Worm (Caenorhabditis elegans) whole organism, young adult: ENCODE measurements around the gene cdh-3.

Experiments used
- B0035.1 ChIP-seq: sonication (generic microtip); optimal IDR thresholded peaks from 2 replicates; lab custom pipeline; 2016; ENCODE audit warnings: missing genetic modification characterization, mild to moderate bottlenecking, missing compliant biosample characterization, missing genotype, missing genetic modification reagents
- B0261.1 ChIP-seq: sonication (generic microtip); optimal IDR thresholded peaks from 2 replicates; lab custom pipeline; 2016; ENCODE audit warnings: mild to moderate bottlenecking, missing genetic modification characterization, moderate library complexity, missing compliant biosample characterization
- F33H1.4 ChIP-seq: fragments of 200-800 bp; sonication (Bioruptor generic); IDR thresholded peaks from 2 replicates; pipeline ENCODE4 v1.3.6; 2022; ENCODE audit warnings: missing genetic modification reagents, missing genetic modification characterization, missing compliant biosample characterization
- F49E8.2 ChIP-seq: sonication (generic microtip); optimal IDR thresholded peaks from 3 replicates; lab custom pipeline; 2017; ENCODE audit warnings: missing genetic modification characterization, mild to moderate bottlenecking, missing compliant biosample characterization, antibody characterized with exemption, moderate library complexity; ENCODE audit not compliant: insufficient read depth
- K11D2.4 ChIP-seq: fragments of 200-800 bp; sonication (Bioruptor generic); IDR thresholded peaks from 2 replicates; pipeline ENCODE4 v1.3.6; 2022; ENCODE audit warnings: missing genetic modification reagents, missing genetic modification characterization, missing compliant biosample characterization
- ZK185.1 ChIP-seq: sonication (generic microtip); optimal IDR thresholded peaks from 2 replicates; lab custom pipeline; 2016; ENCODE audit warnings: mild to moderate bottlenecking, missing genetic modification characterization, missing compliant biosample characterization; ENCODE audit not compliant: poor library complexity, severe bottlenecking
- akir-1 ChIP-seq: fragments of 200-800 bp; sonication (Bioruptor generic); optimal IDR thresholded peaks from 2 replicates; lab custom pipeline; 2018; ENCODE audit warnings: mild to moderate bottlenecking, missing genetic modification characterization, moderate library complexity, missing compliant biosample characterization
- aptf-3 ChIP-seq: fragments of 200-800 bp; sonication (Bioruptor generic); IDR thresholded peaks from 2 replicates; pipeline ENCODE4 v1.3.6; 2022; ENCODE audit warnings: missing genetic modification characterization, missing compliant biosample characterization
- atf-7 ChIP-seq: sonication (generic microtip); optimal IDR thresholded peaks from 2 replicates; lab custom pipeline; 2017; ENCODE audit warnings: mild to moderate bottlenecking, missing genetic modification characterization, missing compliant biosample characterization
- attf-5 ChIP-seq: fragments of 200-800 bp; sonication (Bioruptor generic); optimal IDR thresholded peaks from 2 replicates; lab custom pipeline; 2018; ENCODE audit warnings: mild to moderate bottlenecking, missing genetic modification characterization, missing compliant biosample characterization
- bed-1 ChIP-seq: fragments of 200-800 bp; sonication (Bioruptor generic); IDR thresholded peaks from 2 replicates; pipeline ENCODE4 v1.3.6; 2022; ENCODE audit warnings: missing genetic modification reagents, missing genetic modification characterization, missing compliant biosample characterization
- bed-2 ChIP-seq: fragments of 200-800 bp; sonication (Bioruptor generic); IDR thresholded peaks from 2 replicates; pipeline ENCODE4 v1.3.6; 2022; ENCODE audit warnings: missing genetic modification reagents, missing genetic modification characterization, missing compliant biosample characterization
- cebp-2 ChIP-seq: fragments of 200-800 bp; sonication (Bioruptor generic); IDR thresholded peaks from 2 replicates; pipeline ENCODE4 v1.3.6; 2022; ENCODE audit warnings: missing genetic modification characterization, missing compliant biosample characterization
- ceh-27 ChIP-seq: fragments of 200-800 bp; sonication (Bioruptor generic); optimal IDR thresholded peaks from 2 replicates; lab custom pipeline; 2018; ENCODE audit warnings: mild to moderate bottlenecking, missing genetic modification characterization, moderate library complexity, missing compliant biosample characterization
- ceh-79 ChIP-seq: sonication (generic microtip); optimal IDR thresholded peaks from 2 replicates; lab custom pipeline; 2017; ENCODE audit warnings: mild to moderate bottlenecking, missing genetic modification characterization, missing compliant biosample characterization
- die-1 ChIP-seq: sonication (generic microtip); optimal IDR thresholded peaks from 2 replicates; lab custom pipeline; 2016; ENCODE audit warnings: missing genotype, mild to moderate bottlenecking, missing genetic modification characterization, missing compliant biosample characterization
- dox-1 ChIP-seq: fragments of 200-800 bp; sonication (Bioruptor generic); IDR thresholded peaks from 2 replicates; pipeline ENCODE4 v1.3.6; 2022; ENCODE audit warnings: missing genetic modification reagents, missing genetic modification characterization, missing compliant biosample characterization
- egl-18 ChIP-seq: fragments of 200-800 bp; sonication (Bioruptor generic); IDR thresholded peaks from 2 replicates; pipeline ENCODE4 v1.3.6; 2022; ENCODE audit warnings: missing genetic modification reagents, missing genetic modification characterization, missing compliant biosample characterization
- ekl-4 ChIP-seq: fragments of 200-800 bp; sonication (Bioruptor generic); IDR thresholded peaks from 2 replicates; pipeline ENCODE4 v1.3.6; 2022; ENCODE audit warnings: missing genetic modification reagents, missing genetic modification characterization, missing compliant biosample characterization
- him-1 ChIP-seq: sonication (generic microtip); optimal IDR thresholded peaks from 2 replicates; lab custom pipeline; 2016; ENCODE audit warnings: missing genotype, missing genetic modification reagents, missing genetic modification characterization, missing compliant biosample characterization
- hrde-1 ChIP-seq: sonication (generic microtip); optimal IDR thresholded peaks from 2 replicates; lab custom pipeline; 2016; ENCODE audit warnings: missing genetic modification characterization, mild to moderate bottlenecking, missing compliant biosample characterization, moderate library complexity, missing genotype, missing genetic modification reagents, borderline replicate concordance
- let-607 ChIP-seq, 2 experiments: fragments of 200-800 bp in 1 of 2; sonication (Bioruptor generic) in 1 of 2; sonication (generic microtip) in 1 of 2; optimal IDR thresholded peaks; 2 replicates each; lab custom pipeline; 2016 to 2018; ENCODE audit warnings: mild to moderate bottlenecking in 2 of 2, missing compliant biosample characterization in 2 of 2, missing genetic modification characterization in 2 of 2, moderate library complexity in 2 of 2, missing genotype in 1 of 2
- lir-1 ChIP-seq: fragments of 200-800 bp; sonication (Bioruptor generic); conservative IDR thresholded peaks from 2 replicates; pipeline ENCODE4 v1.3.6; 2022; ENCODE audit warnings: missing genetic modification reagents, missing genetic modification characterization, missing compliant biosample characterization
- madf-10 ChIP-seq: sonication (generic microtip); optimal IDR thresholded peaks from 2 replicates; lab custom pipeline; 2016; ENCODE audit warnings: mild to moderate bottlenecking, missing genetic modification characterization, missing compliant biosample characterization
- madf-3 ChIP-seq: fragments of 200-800 bp; sonication (Bioruptor generic); IDR thresholded peaks from 2 replicates; pipeline ENCODE4 v1.3.6; 2022; ENCODE audit warnings: missing genetic modification reagents, missing genetic modification characterization, missing compliant biosample characterization
- nfya-1 ChIP-seq: sonication (generic microtip); optimal IDR thresholded peaks from 2 replicates; lab custom pipeline; 2017; ENCODE audit warnings: antibody characterized with exemption, missing compliant biosample characterization, missing genetic modification characterization, borderline replicate concordance; ENCODE audit not compliant: insufficient read depth
- nhr-179 ChIP-seq: sonication (generic microtip); optimal IDR thresholded peaks from 2 replicates; lab custom pipeline; 2016; ENCODE audit warnings: mild to moderate bottlenecking, missing genetic modification characterization, missing compliant biosample characterization
- nhr-80 ChIP-seq: sonication (generic microtip); optimal IDR thresholded peaks from 2 replicates; lab custom pipeline; 2016; ENCODE audit warnings: missing genetic modification characterization, missing compliant biosample characterization
- rec-8 ChIP-seq, 2 experiments: sonication (generic microtip); optimal IDR thresholded peaks; 2 replicates each; lab custom pipeline; 2016; ENCODE audit warnings: mild to moderate bottlenecking in 2 of 2, missing genetic modification characterization in 2 of 2, missing genetic modification reagents in 2 of 2, missing genotype in 2 of 2, missing biosample characterization in 1 of 2, missing compliant biosample characterization in 1 of 2, moderate library complexity in 1 of 2
- repo-1 ChIP-seq: sonication (generic microtip); optimal IDR thresholded peaks from 2 replicates; lab custom pipeline; 2017; ENCODE audit warnings: mild to moderate bottlenecking, missing genetic modification characterization, missing compliant biosample characterization
- rpc-1 ChIP-seq, 2 experiments: fragments of 150-350 bp in 1 of 2; sonication (generic microtip) in 1 of 2; optimal IDR thresholded peaks; 2 replicates each; lab custom pipeline; 2014 to 2018; ENCODE audit warnings: missing biosample characterization in 1 of 2, missing genetic modification characterization in 1 of 2, missing genetic modification reagents in 1 of 2, missing genotype in 1 of 2
- snpc-1.1 ChIP-seq: sonication (generic microtip); optimal IDR thresholded peaks from 2 replicates; lab custom pipeline; 2017; ENCODE audit warnings: missing genetic modification characterization, mild to moderate bottlenecking, missing compliant biosample characterization, antibody characterized with exemption, moderate library complexity, missing genotype, missing genetic modification reagents; ENCODE audit not compliant: insufficient read depth
- somi-1 ChIP-seq: fragments of 200-800 bp; sonication (Bioruptor generic); optimal IDR thresholded peaks from 2 replicates; lab custom pipeline; 2018; ENCODE audit warnings: mild to moderate bottlenecking, missing genetic modification characterization, missing compliant biosample characterization
- tbp1 ChIP-seq: fragments of 200-800 bp; sonication (Bioruptor generic); optimal IDR thresholded peaks from 2 replicates; lab custom pipeline; 2018; ENCODE audit warnings: mild to moderate bottlenecking, missing genetic modification characterization, missing compliant biosample characterization
- tbx-9 ChIP-seq: sonication (generic microtip); optimal IDR thresholded peaks from 2 replicates; lab custom pipeline; 2016; ENCODE audit warnings: borderline replicate concordance, missing genetic modification characterization, inconsistent platforms, missing compliant biosample characterization
- tlf-1 ChIP-seq: fragments of 200-800 bp; sonication (Bioruptor generic); optimal IDR thresholded peaks from 2 replicates; lab custom pipeline; 2018; ENCODE audit warnings: mild to moderate bottlenecking, missing genetic modification characterization, missing compliant biosample characterization
- zfh-2 ChIP-seq: fragments of 200-800 bp; sonication (Bioruptor generic); conservative IDR thresholded peaks from 2 replicates; pipeline ENCODE4 v1.3.6; 2022; ENCODE audit warnings: missing genetic modification reagents, missing genetic modification characterization, missing compliant biosample characterization
- ztf-22 ChIP-seq: fragments of 200-800 bp; sonication (Bioruptor generic); optimal IDR thresholded peaks from 2 replicates; lab custom pipeline; 2018; ENCODE audit warnings: mild to moderate bottlenecking, missing genetic modification characterization, moderate library complexity, missing compliant biosample characterization
- ztf-6 ChIP-seq: fragments of 200-800 bp; sonication (Bioruptor generic); IDR thresholded peaks from 2 replicates; pipeline ENCODE4 v1.3.6; 2022; ENCODE audit warnings: missing genetic modification reagents, missing genetic modification characterization, missing compliant biosample characterization

Gene cdh-3

DNA sequence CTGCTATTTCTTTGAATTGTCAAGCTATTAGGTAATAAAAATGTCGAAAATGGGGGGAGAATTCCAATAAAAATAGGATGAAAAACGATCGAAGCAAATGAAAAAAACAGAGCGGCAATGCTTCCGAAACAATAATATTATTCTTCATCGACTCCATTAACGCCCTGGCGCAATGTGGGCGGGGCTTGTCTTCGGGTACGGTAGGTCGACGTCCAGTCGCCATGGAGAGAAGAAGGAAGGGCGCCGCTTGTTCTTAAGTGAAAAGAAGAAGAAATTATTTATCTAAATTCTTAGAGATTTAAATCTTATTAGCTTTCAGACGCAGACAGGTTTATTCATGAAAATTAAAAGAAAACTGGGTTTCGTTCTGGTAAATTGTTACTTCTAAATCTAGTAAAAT lies 38.0 kb upstream of the cdh-3 start:
- TF ChIP-seq repo-1 (tag; lab: Kevin White, UChicago) (no peak), F33H1.4 (GFP tag; lab: Robert Waterston, UW) (no peak), him-1 (tag; lab: Kevin White, UChicago) (no peak), somi-1 (GFP tag; lab: Kevin White, UChicago) (no peak), F49E8.2 (no peak), ceh-79 (no peak)

DNA sequence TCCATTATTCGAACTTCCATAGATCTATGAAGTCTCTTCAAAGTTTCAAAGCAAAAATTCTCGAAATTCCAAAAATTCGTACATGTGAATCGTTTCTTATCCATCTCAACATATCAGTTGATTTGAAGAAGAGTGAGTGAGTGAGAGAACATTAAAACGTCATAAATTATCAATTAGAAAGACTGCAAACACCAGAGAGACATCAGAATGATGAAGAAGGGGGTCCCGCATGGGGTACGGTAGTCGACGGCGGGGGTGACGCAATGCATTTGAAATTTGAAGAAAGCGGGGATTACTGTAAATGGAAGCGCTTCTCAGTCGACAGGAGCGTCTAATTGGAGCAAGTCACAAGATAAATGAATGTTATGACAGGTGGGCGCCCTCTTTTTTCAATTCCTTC lies 36.3 kb upstream of the cdh-3 start:
- no peak for TF ChIP-seq let-607 (tag; optimal IDR thresholded peaks at IDR 0.05; lab: Kevin White, UChicago)
- no peak for TF ChIP-seq rec-8 (tag; optimal IDR thresholded peaks at IDR 0.05; lab: Kevin White, UChicago)
- no peak for TF ChIP-seq snpc-1.1 (tag; lab: Kevin White, UChicago)
- TF ChIP-seq nfya-1 (tag; lab: Kevin White, UChicago), result no peak
- TF ChIP-seq egl-18 (GFP tag; lab: Robert Waterston, UW), result no peak
- no peak for TF ChIP-seq dox-1 (GFP tag; lab: Robert Waterston, UW)
- no peak for TF ChIP-seq lir-1 (GFP tag; lab: Robert Waterston, UW)
- TF ChIP-seq cebp-2 (GFP tag; lab: Robert Waterston, UW), result no peak
- no peak for TF ChIP-seq tbx-9 (tag; lab: Kevin White, UChicago)
- no peak for TF ChIP-seq ztf-22 (GFP tag; lab: Kevin White, UChicago)
- no peak for TF ChIP-seq hrde-1 (tag; lab: Kevin White, UChicago)
- TF ChIP-seq madf-3, result no peak
- no peak for TF ChIP-seq B0261.1 (tag; lab: Kevin White, UChicago)
- TF ChIP-seq bed-2 (GFP tag; lab: Robert Waterston, UW), result no peak
- TF ChIP-seq K11D2.4 (GFP tag; lab: Robert Waterston, UW), result no peak
- no peak for TF ChIP-seq aptf-3
- no peak for TF ChIP-seq rpc-1 (optimal IDR thresholded peaks at IDR 0.05; lab: Kevin White, UChicago)
- no peak for TF ChIP-seq rpc-1 (tag; optimal IDR thresholded peaks at IDR 0.05; lab: Kevin White, UChicago)
- TF ChIP-seq repo-1 (tag; lab: Kevin White, UChicago), result no peak
- TF ChIP-seq ceh-27 (GFP tag; lab: Kevin White, UChicago), result no peak

DNA sequence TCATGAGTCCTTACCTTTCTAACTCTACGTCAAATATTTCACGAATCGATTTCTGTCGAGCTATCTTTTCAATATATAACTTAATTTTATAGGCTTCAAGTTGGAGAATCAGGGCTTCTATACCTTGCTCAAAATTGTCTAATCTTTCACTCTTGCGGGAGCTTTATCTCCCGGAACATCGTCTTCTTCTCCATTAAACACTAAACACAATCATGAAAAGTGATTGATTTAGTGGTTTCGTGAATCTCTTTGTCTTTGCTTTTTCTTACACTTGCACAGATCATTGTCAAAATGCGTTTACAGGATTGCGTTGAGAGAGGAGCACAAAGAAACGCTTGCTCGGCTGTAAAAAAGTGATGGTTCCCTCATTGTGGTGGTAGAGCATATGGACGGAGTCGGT lies 34.2 kb upstream of the cdh-3 start:
- TF ChIP-seq madf-10 (tag; lab: Kevin White, UChicago) (no peak), nhr-80 (tag; lab: Kevin White, UChicago) (no peak), B0035.1 (tag; lab: Kevin White, UChicago) (no peak), zfh-2 (GFP tag; lab: Robert Waterston, UW) (no peak), atf-7 (tag; lab: Kevin White, UChicago) (no peak), ztf-6 (GFP tag; lab: Robert Waterston, UW) (no peak), bed-1 (GFP tag; lab: Robert Waterston, UW) (no peak), die-1 (no peak), nfya-1 (tag; lab: Kevin White, UChicago) (no peak), ZK185.1 (no peak), tbp1 (GFP tag; lab: Kevin White, UChicago) (no peak), ekl-4 (no peak), akir-1 (GFP tag; lab: Kevin White, UChicago) (no peak), nhr-179 (tag; lab: Kevin White, UChicago) (no peak), tlf-1 (no peak), attf-5 (GFP tag; lab: Kevin White, UChicago) (no peak)
